Fruit fly (Drosophila melanogaster) whole organism, wandering third instar larva: ENCODE measurements around the gene siz.

Source experiments
- Hr83 ChIP-seq: fragments of 200-300 bp; sonication (Bioruptor generic); optimal IDR thresholded peaks from 2 replicates; lab custom pipeline; 2016; ENCODE audit warnings: missing biosample characterization, mild to moderate bottlenecking, missing genetic modification characterization, moderate library complexity; ENCODE audit not compliant: poor library complexity, severe bottlenecking
- N ChIP-seq: fragments of >200 bp; optimal IDR thresholded peaks from 2 replicates; lab custom pipeline; 2018; ENCODE audit warnings: missing biosample characterization, missing external identifiers, missing genetic modification characterization
- h ChIP-seq: fragments of 200-800 bp; sonication (Bioruptor generic); optimal IDR thresholded peaks from 3 replicates; lab custom pipeline; 2016; ENCODE audit warnings: missing biosample characterization, mild to moderate bottlenecking, missing genetic modification characterization
- psq ChIP-seq: fragments of 200-800 bp; sonication (Bioruptor generic); optimal IDR thresholded peaks from 3 replicates; lab custom pipeline; 2017; ENCODE audit warnings: missing biosample characterization, mild to moderate bottlenecking, missing genetic modification characterization, moderate library complexity

dm6 chr3L:21056792-21057567 lies 22.6 kb downstream of the siz start:
- TF ChIP-seq N (GFP tag; lab: Kevin White, UChicago) (no peak), h (GFP tag; lab: Kevin White, UChicago) (peak; percentile 33), psq (GFP tag; lab: Kevin White, UChicago) (peak; percentile 58), Hr83 (GFP tag; lab: Kevin White, UChicago) (peak; percentile 24)
